Fruit fly (Drosophila melanogaster) S2 (cell line): ENCODE measurements around the gene mRpL19.

Source experiments
- CG8478 ChIP-seq: fragments of >200 bp; optimal IDR thresholded peaks from 2 replicates; lab custom pipeline; 2018
- CTCF ChIP-seq, 2 experiments: fragments of >200 bp; optimal IDR thresholded peaks; 2 replicates each; lab custom pipeline; 2018

DNA sequence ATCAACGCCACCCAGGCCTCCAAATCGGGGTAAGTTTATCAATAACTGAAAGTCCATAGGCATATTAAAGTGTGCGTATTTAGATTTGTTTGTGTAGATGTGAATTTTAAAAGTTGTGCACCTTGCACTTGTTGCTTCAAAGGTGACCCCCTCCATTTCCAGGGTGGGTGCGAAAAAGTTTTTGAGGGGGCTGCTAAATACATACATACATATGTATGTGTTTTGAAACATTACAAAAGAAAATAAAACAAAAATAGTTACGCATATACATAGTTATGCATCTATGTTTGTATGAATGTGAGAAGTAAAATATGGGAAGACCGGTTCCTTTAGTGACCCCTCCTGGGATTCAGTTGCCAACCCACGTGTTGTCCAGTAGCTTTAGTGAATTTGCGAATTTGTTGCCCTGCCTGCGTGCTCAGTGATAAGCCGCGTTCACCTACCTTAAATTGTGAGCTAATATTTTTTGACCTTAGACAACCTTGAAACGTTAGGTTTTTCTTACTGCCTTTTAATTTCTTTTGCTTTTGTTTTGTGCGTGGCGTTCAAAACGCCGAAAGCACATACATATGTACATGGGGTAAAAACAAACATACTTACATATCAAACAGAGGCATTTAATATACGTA lies 3.9 kb upstream of the mRpL19 start:
- TF ChIP-seq CG8478 (lab: Kevin White, UChicago) (no peak), CTCF (optimal IDR thresholded peaks at IDR 0.05; lab: Kevin White, UChicago) (no peak)
